Fruit fly (Drosophila melanogaster) whole organism, embryonic: ENCODE results near the gene mirr.
A peak's percentile ranks its signal among the peaks of the same experiment; 100 is the strongest.

Experiments used
- Ada2b ChIP-seq: fragments of 200-800 bp; sonication (Bioruptor generic); IDR thresholded peaks from 2 replicates; pipeline ENCODE4 v1.3.6; 2022; ENCODE audit warnings: missing biosample characterization, missing genetic modification characterization
- Bgb ChIP-seq: fragments of 200-800 bp; sonication (Bioruptor generic); IDR thresholded peaks from 2 replicates; pipeline ENCODE4 v1.3.6; 2022; ENCODE audit warnings: missing biosample characterization, missing genetic modification characterization; ENCODE audit not compliant: partially characterized antibody
- CG10209 ChIP-seq: fragments of 200-800 bp; sonication (Bioruptor generic); optimal IDR thresholded peaks from 3 replicates; lab custom pipeline; 2017; ENCODE audit warnings: missing biosample characterization, mild to moderate bottlenecking, missing genetic modification characterization, missing genetic modification reagents
- CG1024 ChIP-seq: fragments of 200-800 bp; sonication (Bioruptor generic); IDR thresholded peaks from 2 replicates; pipeline ENCODE4 v1.3.6; 2022; ENCODE audit warnings: missing biosample characterization, missing genetic modification characterization
- CG10565 ChIP-seq: fragments of 200-800 bp; sonication (Bioruptor generic); optimal IDR thresholded peaks from 3 replicates; lab custom pipeline; 2016; ENCODE audit warnings: missing biosample characterization, mild to moderate bottlenecking, missing genetic modification characterization
- CG10979 ChIP-seq: fragments of 200-800 bp; sonication (Bioruptor generic); optimal IDR thresholded peaks from 2 replicates; lab custom pipeline; 2018; ENCODE audit warnings: missing biosample characterization, mild to moderate bottlenecking, missing genetic modification characterization, moderate library complexity
- CG11504 ChIP-seq: fragments of 200-800 bp; sonication (Bioruptor generic); optimal IDR thresholded peaks from 3 replicates; lab custom pipeline; 2019; ENCODE audit warnings: missing biosample characterization, mild to moderate bottlenecking, missing genetic modification characterization, moderate library complexity
- CG11560 ChIP-seq: fragments of 200-800 bp; sonication (Bioruptor generic); IDR thresholded peaks from 3 replicates; pipeline ENCODE4 v1.3.6; 2022; ENCODE audit warnings: missing biosample characterization, missing genetic modification characterization
- CG12942 ChIP-seq: fragments of 200-800 bp; sonication (Bioruptor generic); optimal IDR thresholded peaks from 3 replicates; lab custom pipeline; 2016; ENCODE audit warnings: missing biosample characterization, missing genetic modification characterization
- CG13287 ChIP-seq: fragments of 200-800 bp; sonication (Bioruptor generic); IDR thresholded peaks from 2 replicates; pipeline ENCODE4 v1.3.6; 2022; ENCODE audit warnings: missing biosample characterization, missing genetic modification characterization; ENCODE audit not compliant: partially characterized antibody
- CG13894 ChIP-seq: fragments of 200-800 bp; sonication (Bioruptor generic); optimal IDR thresholded peaks from 3 replicates; lab custom pipeline; 2018; ENCODE audit warnings: missing biosample characterization, mild to moderate bottlenecking, missing genetic modification characterization, moderate library complexity
- CG14441 ChIP-seq: fragments of 200-800 bp; sonication (Bioruptor generic); IDR thresholded peaks from 2 replicates; pipeline ENCODE4 v1.3.6; 2022; ENCODE audit warnings: missing biosample characterization, missing genetic modification characterization
- CG14710 ChIP-seq: fragments of 200-800 bp; sonication (Bioruptor generic); optimal IDR thresholded peaks from 3 replicates; lab custom pipeline; 2019; ENCODE audit warnings: missing biosample characterization, mild to moderate bottlenecking, missing genetic modification characterization, moderate library complexity
- CG15073 ChIP-seq: fragments of 200-800 bp; sonication (Bioruptor generic); optimal IDR thresholded peaks from 2 replicates; lab custom pipeline; 2016; ENCODE audit warnings: missing biosample characterization, missing genetic modification characterization
- CG15696 ChIP-seq: fragments of 200-800 bp; sonication (Bioruptor generic); optimal IDR thresholded peaks from 2 replicates; lab custom pipeline; 2019; ENCODE audit warnings: missing biosample characterization, mild to moderate bottlenecking, missing genetic modification characterization, moderate library complexity
- CG3726 ChIP-seq: fragments of 200-800 bp; sonication (Bioruptor generic); IDR thresholded peaks from 3 replicates; pipeline ENCODE4, ENCODE4 v1.3.6; 2022; ENCODE audit warnings: missing biosample characterization, missing genetic modification characterization
- CG4424 ChIP-seq: fragments of 200-800 bp; sonication (Bioruptor generic); optimal IDR thresholded peaks from 3 replicates; lab custom pipeline; 2016; ENCODE audit warnings: missing biosample characterization, missing genetic modification characterization
- CG5180 ChIP-seq: fragments of 200-800 bp; sonication (Bioruptor generic); optimal IDR thresholded peaks from 3 replicates; lab custom pipeline; 2017; ENCODE audit warnings: missing biosample characterization, missing genetic modification characterization, mild to moderate bottlenecking, moderate library complexity, missing genetic modification reagents
- CG6765 ChIP-seq: fragments of 200-800 bp; sonication (Bioruptor generic); optimal IDR thresholded peaks from 3 replicates; lab custom pipeline; 2017; ENCODE audit warnings: missing biosample characterization, mild to moderate bottlenecking, missing genetic modification characterization
- CG6791 ChIP-seq: fragments of 200-800 bp; sonication (Bioruptor generic); IDR thresholded peaks from 3 replicates; pipeline ENCODE4 v1.3.6; 2022; ENCODE audit warnings: missing biosample characterization, missing genetic modification characterization; ENCODE audit not compliant: partially characterized antibody
- CG6854 ChIP-seq: fragments of 200-800 bp; sonication (Bioruptor generic); optimal IDR thresholded peaks from 3 replicates; lab custom pipeline; 2017; ENCODE audit warnings: missing biosample characterization, mild to moderate bottlenecking, missing genetic modification characterization
- CG7839 ChIP-seq: fragments of 200-800 bp; sonication (Bioruptor generic); optimal IDR thresholded peaks from 3 replicates; lab custom pipeline; 2018; ENCODE audit warnings: missing biosample characterization, mild to moderate bottlenecking, missing genetic modification characterization, moderate library complexity
- CG8290 ChIP-seq, 3 experiments: fragments of 200-800 bp; sonication (Bioruptor generic); optimal IDR thresholded peaks; 2 replicates each; lab custom pipeline; 2016 to 2019; ENCODE audit warnings: missing biosample characterization in 3 of 3, missing genetic modification characterization in 3 of 3, mild to moderate bottlenecking in 2 of 3, moderate library complexity in 1 of 3
- CG9437 ChIP-seq: fragments of 200-800 bp; sonication (Bioruptor generic); optimal IDR thresholded peaks from 2 replicates; lab custom pipeline; 2018; ENCODE audit warnings: missing biosample characterization, mild to moderate bottlenecking, missing genetic modification characterization
- CG9797 ChIP-seq: fragments of 200-800 bp; sonication (Bioruptor generic); optimal IDR thresholded peaks from 3 replicates; lab custom pipeline; 2018; ENCODE audit warnings: missing biosample characterization, mild to moderate bottlenecking, missing genetic modification characterization
- CTCF ChIP-seq: fragments of 200-800 bp; sonication (Bioruptor generic); optimal IDR thresholded peaks from 2 replicates; lab custom pipeline; 2017; ENCODE audit warnings: missing biosample characterization, mild to moderate bottlenecking, missing genetic modification characterization, moderate library complexity
- Ets65A ChIP-seq: fragments of 200-800 bp; sonication (Bioruptor generic); peaks from one replicate; lab custom pipeline; 2016; ENCODE audit warnings: missing biosample characterization, missing genetic modification characterization
- Ets97D ChIP-seq: fragments of 200-800 bp; sonication (Bioruptor generic); optimal IDR thresholded peaks from 3 replicates; lab custom pipeline; 2016; ENCODE audit warnings: missing biosample characterization, missing genetic modification characterization
- H2.0 ChIP-seq: fragments of 200-800 bp; sonication (Bioruptor generic); IDR thresholded peaks from 2 replicates; pipeline ENCODE4 v1.3.6; 2022; ENCODE audit warnings: missing biosample characterization, missing genetic modification characterization
- Med ChIP-seq: fragments of 200-800 bp; sonication (Bioruptor generic); peaks from one replicate; lab custom pipeline; 2016; ENCODE audit warnings: missing biosample characterization, missing genetic modification characterization, mild to moderate bottlenecking, inconsistent platforms, moderate library complexity
- Mes4 ChIP-seq: fragments of 200-800 bp; sonication (Bioruptor generic); optimal IDR thresholded peaks from 2 replicates; lab custom pipeline; 2016; ENCODE audit warnings: missing biosample characterization, missing genetic modification characterization
- NFAT ChIP-seq: fragments of 200-800 bp; sonication (Bioruptor generic); IDR thresholded peaks from 2 replicates; pipeline ENCODE4 v1.3.6; 2022; ENCODE audit warnings: missing biosample characterization, missing genetic modification characterization
- Nf-YC ChIP-seq: fragments of 200-800 bp; optimal IDR thresholded peaks from 3 replicates; lab custom pipeline; 2019; ENCODE audit warnings: missing biosample characterization, mild to moderate bottlenecking, missing genetic modification characterization, moderate library complexity
- Rfx ChIP-seq: fragments of 200-800 bp; sonication (Bioruptor generic); IDR thresholded peaks from 2 replicates; pipeline ENCODE4 v1.3.6; 2022; ENCODE audit warnings: missing biosample characterization, missing genetic modification characterization
- Side ChIP-seq: fragments of 200-800 bp; sonication (Bioruptor generic); optimal IDR thresholded peaks from 2 replicates; lab custom pipeline; 2016; ENCODE audit warnings: missing biosample characterization, missing genetic modification characterization
- ac ChIP-seq: fragments of 200-800 bp; sonication (Bioruptor generic); optimal IDR thresholded peaks from 3 replicates; lab custom pipeline; 2017; ENCODE audit warnings: missing biosample characterization, mild to moderate bottlenecking, missing genetic modification characterization
- ap ChIP-seq: fragments of 200-800 bp; sonication (Bioruptor generic); IDR thresholded peaks from 2 replicates; pipeline ENCODE4 v1.3.6; 2022; ENCODE audit warnings: missing biosample characterization, missing genetic modification characterization
- ara ChIP-seq: fragments of 200-800 bp; sonication (Bioruptor generic); IDR thresholded peaks from 2 replicates; pipeline ENCODE4 v1.3.6; 2022; ENCODE audit warnings: missing biosample characterization, missing genetic modification characterization
- ato ChIP-seq: fragments of 200-800 bp; sonication (Bioruptor generic); IDR thresholded peaks from 2 replicates; pipeline ENCODE4 v1.3.6; 2022; ENCODE audit warnings: missing biosample characterization, missing genetic modification characterization; ENCODE audit not compliant: partially characterized antibody
- en ChIP-seq: fragments of 200-800 bp; sonication (Bioruptor generic); optimal IDR thresholded peaks from 2 replicates; lab custom pipeline; 2016; ENCODE audit warnings: missing biosample characterization, missing genetic modification characterization
- ewg ChIP-seq: fragments of 200-800 bp; sonication (Bioruptor generic); optimal IDR thresholded peaks from 3 replicates; lab custom pipeline; 2017; ENCODE audit warnings: mild to moderate bottlenecking, missing biosample characterization, missing genetic modification reagents, missing genetic modification characterization
- grau ChIP-seq: fragments of 200-800 bp; optimal IDR thresholded peaks from 3 replicates; lab custom pipeline; 2019; ENCODE audit warnings: missing biosample characterization, mild to moderate bottlenecking, missing genetic modification characterization, moderate library complexity
- hbn ChIP-seq: fragments of 200-800 bp; sonication (Bioruptor generic); IDR thresholded peaks from 2 replicates; pipeline ENCODE4 v1.3.6; 2022; ENCODE audit warnings: missing biosample characterization, missing genetic modification characterization; ENCODE audit not compliant: partially characterized antibody
- ind ChIP-seq: fragments of 200-800 bp; sonication (Bioruptor generic); optimal IDR thresholded peaks from 3 replicates; lab custom pipeline; 2016; ENCODE audit warnings: missing biosample characterization, missing genetic modification characterization
- klu ChIP-seq: fragments of 200-800 bp; sonication (Bioruptor generic); IDR thresholded peaks from 2 replicates; pipeline ENCODE4 v1.3.6; 2022; ENCODE audit warnings: missing biosample characterization, missing genetic modification characterization
- lmd ChIP-seq: fragments of 200-800 bp; sonication (Bioruptor generic); IDR thresholded peaks from 2 replicates; pipeline ENCODE4 v1.3.6; 2022; ENCODE audit warnings: missing biosample characterization, missing genetic modification characterization
- rib ChIP-seq: fragments of 200-800 bp; sonication (Bioruptor generic); IDR thresholded peaks from 2 replicates; pipeline ENCODE4 v1.3.6; 2022; ENCODE audit warnings: missing biosample characterization, missing genetic modification characterization
- row ChIP-seq: fragments of 200-800 bp; sonication (Bioruptor generic); IDR thresholded peaks from 3 replicates; pipeline ENCODE4 v1.3.6; 2022; ENCODE audit warnings: missing biosample characterization, missing genetic modification characterization
- sna ChIP-seq: fragments of 200-800 bp; sonication (Bioruptor generic); IDR thresholded peaks from 2 replicates; pipeline ENCODE4 v1.3.6; 2022; ENCODE audit warnings: missing biosample characterization, missing genetic modification characterization; ENCODE audit not compliant: partially characterized antibody
- sr ChIP-seq: fragments of 200-800 bp; sonication (Bioruptor generic); IDR thresholded peaks from 3 replicates; pipeline ENCODE4 v1.3.6; 2022; ENCODE audit warnings: missing biosample characterization, missing genetic modification characterization
- wdn ChIP-seq: fragments of 200-800 bp; sonication (Bioruptor generic); IDR thresholded peaks from 2 replicates; pipeline ENCODE4 v1.3.6; 2022; ENCODE audit warnings: missing biosample characterization, missing genetic modification characterization

mirr gene

DNA sequence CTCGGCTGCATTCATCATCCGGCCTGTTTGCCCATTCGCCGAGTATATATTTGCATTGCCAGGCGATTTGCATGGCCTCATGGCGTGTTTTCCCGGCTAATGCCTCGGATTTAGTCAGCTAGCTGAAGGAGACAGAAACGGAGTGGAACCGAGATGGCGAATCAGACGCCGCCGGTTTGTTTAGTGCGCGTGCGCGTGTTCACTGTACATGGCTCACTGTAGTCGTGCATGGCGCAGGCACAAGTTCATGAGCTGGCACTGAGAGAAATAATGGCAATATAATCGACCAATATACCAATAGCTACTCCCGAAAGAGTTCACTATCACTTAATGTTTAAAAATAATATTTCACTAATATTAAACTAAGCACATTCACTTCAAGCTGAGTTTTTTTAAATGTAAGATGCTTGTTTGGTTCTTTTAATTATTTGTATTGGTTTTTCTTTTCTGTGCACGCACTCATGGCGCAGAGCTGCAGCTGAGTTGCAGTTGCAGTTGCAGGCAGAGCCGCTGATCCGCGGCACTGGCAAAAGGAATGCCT, 20.6 kb upstream of the mirr start (continued):
- TF ChIP-seq sr (no peak), row (GFP tag; lab: Robert Waterston, UW) (no peak), klu (no peak), CG10979 (tag; lab: Kevin White, UChicago) (peak; percentile 57), NFAT (no peak), grau (tag; lab: Kevin White, UChicago) (peak; percentile 77), CG14710 (tag; lab: Kevin White, UChicago) (peak; percentile 18), CG15073 (GFP tag; lab: Kevin White, UChicago) (no peak), CG13894 (tag; lab: Kevin White, UChicago) (no peak), CG3726 (GFP tag; lab: Robert Waterston, UW) (no peak), CG8290 (GFP tag; optimal IDR thresholded peaks at IDR 0.05; lab: Kevin White, UChicago) (no peak), CG8290 (tag; optimal IDR thresholded peaks at IDR 0.05; lab: Kevin White, UChicago) (no peak), Ets97D (no peak), CG6854 (GFP tag; lab: Kevin White, UChicago) (no peak), CG10209 (no peak), ap (no peak), CG12942 (no peak), CG11560 (tag; lab: Robert Waterston, UW) (no peak), CG4424 (GFP tag; lab: Kevin White, UChicago) (peak; percentile 22), Bgb (GFP tag; lab: Robert Waterston, UW) (no peak), sna (no peak), CG11504 (tag; lab: Kevin White, UChicago) (no peak), Rfx (GFP tag; lab: Robert Waterston, UW) (no peak), hbn (GFP tag; lab: Robert Waterston, UW) (no peak), CG6765 (GFP tag; lab: Kevin White, UChicago) (no peak), CG15696 (tag; lab: Kevin White, UChicago) (peak; percentile 20), Side (GFP tag; lab: Kevin White, UChicago) (no peak), Mes4 (GFP tag; lab: Kevin White, UChicago) (no peak), Ada2b (no peak), CG10565 (no peak), lmd (peak; percentile 11; the same call in 1 of the 2 replicates), rib (GFP tag; lab: Robert Waterston, UW) (no peak), H2.0 (GFP tag; lab: Robert Waterston, UW) (no peak), wdn (GFP tag; lab: Robert Waterston, UW) (no peak), CG9797 (GFP tag; lab: Kevin White, UChicago) (no peak), CTCF (no peak), ara (GFP tag; lab: Robert Waterston, UW) (0 out of 2 replicates have a peak, but pooled peaks have one; percentile 6), CG13287 (GFP tag; lab: Robert Waterston, UW) (no peak), CG1024 (GFP tag; lab: Robert Waterston, UW) (no peak), ind (GFP tag; lab: Kevin White, UChicago) (no peak), CG9437 (GFP tag; lab: Kevin White, UChicago) (no peak), CG5180 (GFP tag; lab: Kevin White, UChicago) (no peak), ewg (GFP tag; lab: Kevin White, UChicago) (peak; percentile 31), ac (peak; percentile 42), CG7839 (no peak), Med (GFP tag; lab: Kevin White, UChicago) (peak; percentile 35), CG6791 (GFP tag; lab: Robert Waterston, UW) (no peak), en (no peak), CG14441 (GFP tag; lab: Robert Waterston, UW) (no peak), ato (GFP tag; lab: Robert Waterston, UW) (no peak), Ets65A (GFP tag; lab: Kevin White, UChicago) (peak; percentile 75), Nf-YC (tag; lab: Kevin White, UChicago) (no peak)
